Worm (Caenorhabditis elegans): ENCODE measurements around the gene npr-41.

The npr-41 gene

DNA sequence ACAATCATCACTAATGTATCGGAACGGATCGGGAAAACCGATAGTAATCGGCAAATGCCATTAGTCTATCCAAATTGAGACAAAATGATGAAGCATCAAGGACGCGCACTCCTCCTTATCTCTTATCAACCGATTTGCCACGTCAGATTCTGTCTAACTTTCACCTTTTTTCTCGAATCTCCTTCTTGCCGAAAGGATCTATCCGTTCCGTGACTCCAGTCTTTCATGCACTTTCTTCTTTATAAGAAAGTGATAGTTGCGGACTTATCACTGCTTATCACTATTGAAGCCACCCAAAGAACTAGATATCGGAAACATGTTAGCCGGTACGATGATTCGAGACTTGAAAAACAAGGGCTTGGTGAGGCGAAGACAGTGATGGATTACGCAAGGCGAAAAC is 8.5 kb upstream of the npr-41 start:
- no peak for TF ChIP-seq klf-2 (GFP tag; conservative IDR thresholded peaks at IDR 0.05)
- no peak for TF ChIP-seq T22C8.4 (GFP tag; IDR thresholded peaks at IDR 0.05)
- TF ChIP-seq ref-1 (GFP tag; conservative IDR thresholded peaks at IDR 0.05), result no peak
- TF ChIP-seq tab-1 (GFP tag; IDR thresholded peaks at IDR 0.05), result no peak
- no peak for TF ChIP-seq ztf-23 (GFP tag; IDR thresholded peaks at IDR 0.05)
- no peak for TF ChIP-seq cog-1 (tag; optimal IDR thresholded peaks at IDR 0.05)
- no peak for TF ChIP-seq ztf-29 (GFP tag; IDR thresholded peaks at IDR 0.05)
- TF ChIP-seq med-1 (GFP tag; optimal IDR thresholded peaks at IDR 0.05; ENCODE audit: insufficient read depth), result no peak

- TF ChIP-seq flt-1 (GFP tag; IDR thresholded peaks at IDR 0.05) (no peak), ztf-29 (GFP tag; IDR thresholded peaks at IDR 0.05) (peak; percentile 67; the same call in 1 of the 2 replicates)
Measured at ce11 chrII:11503761-11504160, 6.7 kb upstream of the npr-41 start.

ce11 chrII:11512921-11513320 is 2.4 kb downstream of the npr-41 start:
- TF ChIP-seq ztf-23 (GFP tag; IDR thresholded peaks at IDR 0.05) (no peak), klf-2 (GFP tag; conservative IDR thresholded peaks at IDR 0.05) (no peak), med-1 (GFP tag; optimal IDR thresholded peaks at IDR 0.05; ENCODE audit: insufficient read depth) (no peak), tab-1 (GFP tag; IDR thresholded peaks at IDR 0.05) (no peak), ref-1 (GFP tag; conservative IDR thresholded peaks at IDR 0.05) (no peak), ztf-29 (GFP tag; IDR thresholded peaks at IDR 0.05) (no peak)

DNA sequence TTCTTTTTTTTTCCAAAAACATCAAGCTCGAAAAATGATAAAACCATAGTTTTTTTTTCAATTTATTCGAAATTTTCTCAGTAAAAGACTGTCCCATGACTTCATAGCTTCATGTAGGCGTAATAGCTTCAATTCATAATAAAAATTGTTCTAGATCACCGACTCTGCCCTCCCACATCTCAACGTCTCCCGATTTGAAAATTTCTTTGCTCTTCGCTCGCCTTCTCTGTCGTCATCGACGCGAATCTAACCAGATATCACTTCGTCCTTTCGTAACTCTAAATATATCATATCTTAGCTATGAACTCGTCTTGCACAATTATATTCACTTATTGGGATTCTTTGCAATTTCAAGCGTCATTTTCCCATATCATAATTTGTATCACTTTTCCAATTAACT is 4.3 kb downstream of the npr-41 start, which contains the start of gene srh-44:
TSS of gene srh-44 (plus strand) at position 301 of the 400 bp plus-strand sequence.
- no peak for TF ChIP-seq ref-1 (GFP tag; conservative IDR thresholded peaks at IDR 0.05)
- TF ChIP-seq ztf-23 (GFP tag; IDR thresholded peaks at IDR 0.05), result no peak
- TF ChIP-seq cog-1 (tag; optimal IDR thresholded peaks at IDR 0.05), result no peak
- no peak for TF ChIP-seq flt-1 (GFP tag; IDR thresholded peaks at IDR 0.05)
- TF ChIP-seq klf-2 (GFP tag; conservative IDR thresholded peaks at IDR 0.05), result no peak
- no peak for TF ChIP-seq T22C8.4 (GFP tag; IDR thresholded peaks at IDR 0.05)
- TF ChIP-seq tab-1 (GFP tag; IDR thresholded peaks at IDR 0.05), result no peak
- no peak for TF ChIP-seq ztf-29 (GFP tag; IDR thresholded peaks at IDR 0.05)
- no peak for TF ChIP-seq med-1 (GFP tag; optimal IDR thresholded peaks at IDR 0.05; ENCODE audit: insufficient read depth)

ce11 chrII:11518184-11518583 is 7.7 kb downstream of the npr-41 start, which contains the start of gene B0334.10:
TSS of gene B0334.10 (plus strand) at chrII:11518484.
- TF ChIP-seq klf-2 (GFP tag; conservative IDR thresholded peaks at IDR 0.05), result no peak
- no peak for TF ChIP-seq cog-1 (tag; optimal IDR thresholded peaks at IDR 0.05)
- TF ChIP-seq flt-1 (GFP tag; IDR thresholded peaks at IDR 0.05), result no peak
- TF ChIP-seq tab-1 (GFP tag; IDR thresholded peaks at IDR 0.05), result no peak
- TF ChIP-seq T22C8.4 (GFP tag; IDR thresholded peaks at IDR 0.05), result no peak
- no peak for TF ChIP-seq ztf-23 (GFP tag; IDR thresholded peaks at IDR 0.05)

DNA sequence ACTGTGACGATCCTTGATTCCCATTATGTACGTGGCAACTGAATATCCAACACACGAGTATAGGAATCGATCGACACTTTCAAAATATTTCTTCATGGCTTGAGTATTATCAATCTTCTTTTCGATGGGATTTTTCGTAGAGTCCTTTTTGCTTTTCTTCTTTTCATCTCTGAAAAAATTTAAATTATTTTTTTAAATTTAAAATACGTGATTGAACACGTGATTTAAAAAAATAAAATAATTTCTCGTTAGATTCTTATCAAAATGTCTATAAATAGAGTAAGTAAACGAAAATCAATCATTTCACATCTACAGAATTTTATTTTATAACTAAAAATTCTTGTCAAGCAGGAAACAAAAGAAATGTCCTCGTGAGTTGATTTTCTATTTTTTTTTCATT is 10.8 kb downstream of the npr-41 start, which contains the start of gene Y62F5A.10:
TSS of gene Y62F5A.10 (plus strand) at position 301 of the 400 bp plus-strand sequence.
- TF ChIP-seq T22C8.4 (GFP tag; IDR thresholded peaks at IDR 0.05) (no peak), cog-1 (tag; optimal IDR thresholded peaks at IDR 0.05) (no peak), med-1 (GFP tag; optimal IDR thresholded peaks at IDR 0.05; ENCODE audit: insufficient read depth) (no peak), flt-1 (GFP tag; IDR thresholded peaks at IDR 0.05) (no peak), ref-1 (GFP tag; conservative IDR thresholded peaks at IDR 0.05) (no peak), ztf-23 (GFP tag; IDR thresholded peaks at IDR 0.05) (no peak), tab-1 (GFP tag; IDR thresholded peaks at IDR 0.05) (no peak), ztf-29 (GFP tag; IDR thresholded peaks at IDR 0.05) (no peak), klf-2 (GFP tag; conservative IDR thresholded peaks at IDR 0.05) (no peak)

DNA sequence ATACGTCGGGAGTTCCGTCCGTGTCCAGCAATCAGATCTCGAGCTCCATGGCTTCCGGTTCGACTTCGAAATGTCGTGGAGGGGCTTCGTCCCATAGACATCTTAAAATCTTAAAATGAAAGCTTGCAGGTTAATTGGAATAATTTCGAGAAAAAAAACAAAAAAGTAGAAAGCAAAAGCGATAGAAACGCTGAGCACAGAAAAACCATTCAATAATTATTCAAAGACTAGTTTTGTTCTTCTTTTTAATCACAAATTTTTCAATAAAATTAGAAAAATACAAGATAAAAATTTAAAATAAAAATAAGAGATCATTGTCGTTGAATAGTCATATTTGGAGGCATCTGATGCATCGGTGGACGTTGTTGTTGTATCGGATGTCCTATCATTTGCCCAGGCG is 16.5 kb downstream of the npr-41 start, which contains the start of gene age-1:
TSS of gene age-1 (minus strand) at position 101 of the 400 bp plus-strand sequence.
- TF ChIP-seq T22C8.4 (GFP tag; IDR thresholded peaks at IDR 0.05) (no peak), ref-1 (GFP tag; conservative IDR thresholded peaks at IDR 0.05) (no peak), ztf-29 (GFP tag; IDR thresholded peaks at IDR 0.05) (no peak)

ce11 chrII:11533716-11534115 is 23.2 kb downstream of the npr-41 start, which contains the start of gene mdt-8:
TSS of gene mdt-8 (minus strand) at chrII:11533816.
- TF ChIP-seq ref-1 (GFP tag; conservative IDR thresholded peaks at IDR 0.05) (no peak), T22C8.4 (GFP tag; IDR thresholded peaks at IDR 0.05) (no peak), cog-1 (tag; optimal IDR thresholded peaks at IDR 0.05) (no peak), flt-1 (GFP tag; IDR thresholded peaks at IDR 0.05) (no peak), med-1 (GFP tag; optimal IDR thresholded peaks at IDR 0.05; ENCODE audit: insufficient read depth) (no peak), ztf-23 (GFP tag; IDR thresholded peaks at IDR 0.05) (no peak), ztf-29 (GFP tag; IDR thresholded peaks at IDR 0.05) (no peak), klf-2 (GFP tag; conservative IDR thresholded peaks at IDR 0.05) (no peak), tab-1 (GFP tag; IDR thresholded peaks at IDR 0.05) (no peak)

DNA sequence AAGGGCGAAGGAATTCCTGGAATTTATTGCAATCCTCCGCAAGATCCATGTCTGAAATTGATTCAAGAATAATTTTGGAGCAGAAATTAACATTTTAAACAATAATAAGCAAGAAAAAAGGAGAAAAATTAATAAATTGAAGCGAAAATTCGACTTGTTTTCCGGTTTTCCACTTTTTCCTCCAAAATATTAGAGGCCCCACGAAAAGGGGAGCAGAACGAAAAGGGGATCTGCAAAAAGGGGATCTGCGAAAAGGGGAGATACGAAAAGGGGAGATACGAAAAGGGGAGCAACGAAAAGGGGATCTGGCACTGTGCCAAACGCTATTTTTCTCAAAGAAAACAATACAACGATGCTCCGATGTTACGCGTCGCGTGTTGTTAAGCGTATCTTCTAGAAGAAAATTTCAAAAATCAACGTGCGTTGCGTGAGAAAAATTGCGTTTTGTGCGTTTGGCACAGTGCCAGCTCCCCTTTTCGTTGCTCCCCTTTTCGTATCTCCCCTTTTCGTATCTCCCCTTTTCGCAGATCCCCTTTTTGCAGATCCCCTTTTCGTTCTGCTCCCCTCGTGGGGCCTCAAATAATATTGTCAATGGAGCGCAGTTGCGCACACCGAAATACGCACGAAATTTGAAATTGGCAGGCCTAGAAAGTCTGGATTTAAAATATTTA is 24.1 kb downstream of the npr-41 start, which contains the start of gene Y62F5A.12:
TSS of gene Y62F5A.12 (minus strand) at position 51 of the 671 bp plus-strand sequence.
- TF ChIP-seq ztf-23 (GFP tag; IDR thresholded peaks at IDR 0.05), result peak; percentile 92
- peak; percentile 64 for TF ChIP-seq cog-1 (tag; optimal IDR thresholded peaks at IDR 0.05)
- TF ChIP-seq T22C8.4 (GFP tag; IDR thresholded peaks at IDR 0.05), result peak; percentile 73
- peak; percentile 56 for TF ChIP-seq ref-1 (GFP tag; conservative IDR thresholded peaks at IDR 0.05)
- peak; percentile 88 for TF ChIP-seq flt-1 (GFP tag; IDR thresholded peaks at IDR 0.05)
- TF ChIP-seq klf-2 (GFP tag; conservative IDR thresholded peaks at IDR 0.05), result peak; percentile 94
- TF ChIP-seq ztf-29 (GFP tag; IDR thresholded peaks at IDR 0.05), result peak; percentile 57; the same call in 1 of the 2 replicates
- peak; percentile 86 for TF ChIP-seq tab-1 (GFP tag; IDR thresholded peaks at IDR 0.05)

- TF ChIP-seq ztf-29 (GFP tag; IDR thresholded peaks at IDR 0.05), result no peak
- no peak for TF ChIP-seq ref-1 (GFP tag; conservative IDR thresholded peaks at IDR 0.05)
- TF ChIP-seq flt-1 (GFP tag; IDR thresholded peaks at IDR 0.05), result peak; percentile 71
- no peak for TF ChIP-seq klf-2 (GFP tag; conservative IDR thresholded peaks at IDR 0.05)
Measured at ce11 chrII:11535429-11535828, 25.0 kb downstream of the npr-41 start.
